Fruit fly (Drosophila melanogaster) whole organism, embryonic: ENCODE data around the gene CG46307.

Experiments
- Blimp-1 ChIP-seq: fragments of 200-800 bp; sonication (Bioruptor generic); optimal IDR thresholded peaks from 3 replicates; lab custom pipeline; 2018; ENCODE audit warnings: missing biosample characterization, missing genetic modification characterization, mild to moderate bottlenecking, moderate library complexity, missing genetic modification reagents
- CG10543 ChIP-seq: fragments of 200-800 bp; sonication (Bioruptor generic); optimal IDR thresholded peaks from 3 replicates; lab custom pipeline; 2017; ENCODE audit warnings: missing biosample characterization, mild to moderate bottlenecking, missing genetic modification characterization, moderate library complexity
- CG10565 ChIP-seq: fragments of 200-800 bp; sonication (Bioruptor generic); optimal IDR thresholded peaks from 3 replicates; lab custom pipeline; 2016; ENCODE audit warnings: missing biosample characterization, mild to moderate bottlenecking, missing genetic modification characterization
- CG11398 ChIP-seq: fragments of 200-800 bp; sonication (Bioruptor generic); optimal IDR thresholded peaks from 2 replicates; lab custom pipeline; 2016; ENCODE audit warnings: missing biosample characterization, missing genetic modification characterization
- CG1233 ChIP-seq: fragments of 200-800 bp; sonication (Bioruptor generic); optimal IDR thresholded peaks from 4 replicates; lab custom pipeline; 2018; ENCODE audit warnings: missing biosample characterization, mild to moderate bottlenecking, missing genetic modification characterization
- CG14860 ChIP-seq: fragments of 200-800 bp; sonication (Bioruptor generic); IDR thresholded peaks from 3 replicates; pipeline ENCODE4 v1.3.6; 2022; ENCODE audit warnings: missing biosample characterization, missing genetic modification characterization; ENCODE audit not compliant: partially characterized antibody
- CG1529 ChIP-seq: fragments of 200-800 bp; sonication (Bioruptor generic); optimal IDR thresholded peaks from 3 replicates; lab custom pipeline; 2018; ENCODE audit warnings: missing biosample characterization, missing genetic modification characterization
- CG15514 ChIP-seq: fragments of 200-800 bp; sonication (Bioruptor generic); optimal IDR thresholded peaks from 3 replicates; lab custom pipeline; 2017; ENCODE audit warnings: missing biosample characterization, missing genetic modification characterization, mild to moderate bottlenecking, moderate library complexity, missing genetic modification reagents
- CG17802 ChIP-seq: fragments of 200-800 bp; sonication (Bioruptor generic); optimal IDR thresholded peaks from 2 replicates; lab custom pipeline; 2018; ENCODE audit warnings: missing biosample characterization, mild to moderate bottlenecking, missing genetic modification characterization, moderate library complexity
- CG17912 ChIP-seq: fragments of 200-800 bp; sonication (Bioruptor generic); optimal IDR thresholded peaks from 2 replicates; lab custom pipeline; 2018; ENCODE audit warnings: missing biosample characterization, mild to moderate bottlenecking, missing genetic modification characterization
- CG2116 ChIP-seq: fragments of 200-800 bp; sonication (Bioruptor generic); optimal IDR thresholded peaks from 3 replicates; lab custom pipeline; 2018; ENCODE audit warnings: missing biosample characterization, mild to moderate bottlenecking, missing genetic modification characterization
- CG30431 ChIP-seq: fragments of 200-800 bp; sonication (Bioruptor generic); optimal IDR thresholded peaks from 2 replicates; lab custom pipeline; 2017; ENCODE audit warnings: missing biosample characterization, missing genetic modification characterization
- CG31224 ChIP-seq: fragments of 200-800 bp; sonication (Bioruptor generic); IDR thresholded peaks from 2 replicates; pipeline ENCODE4 v1.3.6; 2022; ENCODE audit warnings: missing biosample characterization, missing genetic modification characterization
- CG3163 ChIP-seq: fragments of 200-800 bp; sonication (Bioruptor generic); optimal IDR thresholded peaks from 3 replicates; lab custom pipeline; 2016; ENCODE audit warnings: missing biosample characterization, missing genetic modification characterization
- CG32532 ChIP-seq: fragments of 200-800 bp; sonication (Bioruptor generic); IDR thresholded peaks from 2 replicates; pipeline ENCODE4 v1.3.6; 2022; ENCODE audit warnings: missing biosample characterization, missing genetic modification characterization
- CG34224 ChIP-seq: fragments of 200-800 bp; sonication (Bioruptor generic); IDR thresholded peaks from 3 replicates; pipeline ENCODE4 v1.3.6; 2022; ENCODE audit warnings: missing biosample characterization, missing genetic modification characterization; ENCODE audit not compliant: partially characterized antibody
- CG6254 ChIP-seq: fragments of 200-800 bp; sonication (Bioruptor generic); optimal IDR thresholded peaks from 3 replicates; lab custom pipeline; 2017; ENCODE audit warnings: mild to moderate bottlenecking, missing biosample characterization, missing genetic modification reagents, missing genetic modification characterization
- CG9932 ChIP-seq: fragments of 200-800 bp; sonication (Bioruptor generic); IDR thresholded peaks from 2 replicates; pipeline ENCODE4 v1.3.6; 2022; ENCODE audit warnings: missing biosample characterization, missing genetic modification characterization
- Deaf1 ChIP-seq: fragments of 200-800 bp; optimal IDR thresholded peaks from 3 replicates; lab custom pipeline; 2019; ENCODE audit warnings: missing biosample characterization, mild to moderate bottlenecking, missing genetic modification characterization, moderate library complexity
- Drgx ChIP-seq: fragments of 200-800 bp; sonication (Bioruptor generic); IDR thresholded peaks from 2 replicates; pipeline ENCODE4 v1.3.6; 2022; ENCODE audit warnings: missing biosample characterization, missing genetic modification characterization
- ERR ChIP-seq: fragments of 200-800 bp; sonication (Bioruptor generic); optimal IDR thresholded peaks from 2 replicates; lab custom pipeline; 2016; ENCODE audit warnings: missing biosample characterization, missing genetic modification characterization
- Fer2 ChIP-seq: fragments of 200-800 bp; sonication (Bioruptor generic); optimal IDR thresholded peaks from 2 replicates; lab custom pipeline; 2018; ENCODE audit warnings: missing biosample characterization, mild to moderate bottlenecking, missing genetic modification characterization, moderate library complexity
- Lhr ChIP-seq: fragments of 200-800 bp; sonication (Bioruptor generic); optimal IDR thresholded peaks from 3 replicates; lab custom pipeline; 2017; ENCODE audit warnings: mild to moderate bottlenecking, missing biosample characterization, missing genetic modification reagents, missing genetic modification characterization
- MBD-R2 ChIP-seq: fragments of 200-800 bp; sonication (Bioruptor generic); IDR thresholded peaks from 2 replicates; pipeline ENCODE4 v1.3.6; 2022; ENCODE audit warnings: missing biosample characterization, missing genetic modification characterization
- Med ChIP-seq: fragments of 200-800 bp; sonication (Bioruptor generic); peaks from one replicate; lab custom pipeline; 2016; ENCODE audit warnings: missing biosample characterization, missing genetic modification characterization, mild to moderate bottlenecking, inconsistent platforms, moderate library complexity
- Sox100B ChIP-seq: fragments of 200-800 bp; sonication (Bioruptor generic); optimal IDR thresholded peaks from 3 replicates; lab custom pipeline; 2018; ENCODE audit warnings: missing biosample characterization, mild to moderate bottlenecking, missing genetic modification characterization
- ap ChIP-seq: fragments of 200-800 bp; sonication (Bioruptor generic); IDR thresholded peaks from 2 replicates; pipeline ENCODE4 v1.3.6; 2022; ENCODE audit warnings: missing biosample characterization, missing genetic modification characterization
- btn ChIP-seq: fragments of 200-800 bp; sonication (Bioruptor generic); optimal IDR thresholded peaks from 2 replicates; lab custom pipeline; 2016; ENCODE audit warnings: missing biosample characterization, missing genetic modification characterization
- chm ChIP-seq: fragments of 200-800 bp; sonication (Bioruptor generic); IDR thresholded peaks from 2 replicates; pipeline ENCODE4 v1.3.6; 2022; ENCODE audit warnings: missing biosample characterization, missing genetic modification characterization
- corto ChIP-seq: fragments of 200-800 bp; sonication (Bioruptor generic); optimal IDR thresholded peaks from 2 replicates; lab custom pipeline; 2016; ENCODE audit warnings: missing biosample characterization, mild to moderate bottlenecking, missing genetic modification characterization, moderate library complexity
- croc ChIP-seq: fragments of 200-800 bp; sonication (Bioruptor generic); conservative IDR thresholded peaks from 3 replicates; pipeline ENCODE4 v1.3.6; 2022; ENCODE audit warnings: missing biosample characterization, missing genetic modification characterization
- exex ChIP-seq: fragments of 200-800 bp; sonication (Bioruptor generic); optimal IDR thresholded peaks from 4 replicates; lab custom pipeline; 2018; ENCODE audit warnings: missing biosample characterization, mild to moderate bottlenecking, missing genetic modification characterization, moderate library complexity
- fd64A ChIP-seq: fragments of 200-800 bp; sonication (Bioruptor generic); optimal IDR thresholded peaks from 3 replicates; lab custom pipeline; 2018; ENCODE audit warnings: missing biosample characterization, mild to moderate bottlenecking, missing genetic modification characterization
- fd96Cb ChIP-seq: fragments of 200-800 bp; sonication (Bioruptor generic); optimal IDR thresholded peaks from 2 replicates; lab custom pipeline; 2018; ENCODE audit warnings: missing biosample characterization, mild to moderate bottlenecking, missing genetic modification characterization, moderate library complexity
- gsb-n ChIP-seq: fragments of 200-800 bp; sonication (Bioruptor generic); optimal IDR thresholded peaks from 3 replicates; lab custom pipeline; 2018; ENCODE audit warnings: missing biosample characterization, mild to moderate bottlenecking, missing genetic modification characterization
- hb ChIP-seq: fragments of 200-800 bp; sonication (Bioruptor generic); IDR thresholded peaks from 3 replicates; pipeline ENCODE4 v1.3.6; 2022; ENCODE audit warnings: missing biosample characterization, missing genetic modification characterization; ENCODE audit not compliant: partially characterized antibody
- jumu ChIP-seq: fragments of 200-800 bp; sonication (Bioruptor generic); optimal IDR thresholded peaks from 3 replicates; lab custom pipeline; 2016; ENCODE audit warnings: missing biosample characterization, missing genetic modification characterization
- lilli ChIP-seq: fragments of 200-800 bp; sonication (Bioruptor generic); optimal IDR thresholded peaks from 3 replicates; lab custom pipeline; 2016; ENCODE audit warnings: missing biosample characterization, missing genetic modification characterization
- lov ChIP-seq, 2 experiments: fragments of 200-800 bp in 1 of 2; fragments of >200 bp in 1 of 2; sonication (Bioruptor generic) in 1 of 2; IDR thresholded peaks in 1 of 2; optimal IDR thresholded peaks in 1 of 2; 2 replicates in 1 of 2; 3 replicates in 1 of 2; pipeline versions ENCODE4 v1.3.6 to Lab custom; 2017 to 2022; ENCODE audit warnings: missing biosample characterization in 1 of 2, missing genetic modification characterization in 1 of 2
- nau ChIP-seq: fragments of 200-800 bp; sonication (Bioruptor generic); optimal IDR thresholded peaks from 3 replicates; lab custom pipeline; 2017; ENCODE audit warnings: missing biosample characterization, mild to moderate bottlenecking, missing genetic modification characterization, missing genetic modification reagents
- ranshi ChIP-seq: fragments of 200-800 bp; sonication (Bioruptor generic); IDR thresholded peaks from 2 replicates; pipeline ENCODE4 v1.3.6; 2022; ENCODE audit warnings: missing biosample characterization, missing genetic modification characterization
- repo ChIP-seq: fragments of 200-800 bp; sonication (Bioruptor generic); optimal IDR thresholded peaks from 2 replicates; lab custom pipeline; 2016; ENCODE audit warnings: missing biosample characterization, missing genetic modification characterization
- sima ChIP-seq: fragments of 200-800 bp; sonication (Bioruptor generic); optimal IDR thresholded peaks from 2 replicates; lab custom pipeline; 2016; ENCODE audit warnings: missing biosample characterization, missing genetic modification characterization
- tgo ChIP-seq: fragments of 200-800 bp; sonication (Bioruptor generic); IDR thresholded peaks from 3 replicates; pipeline ENCODE4 v1.3.6; 2022; ENCODE audit warnings: missing biosample characterization, missing genetic modification characterization
- tio ChIP-seq: fragments of 200-800 bp; sonication (Bioruptor generic); optimal IDR thresholded peaks from 2 replicates; lab custom pipeline; 2017; ENCODE audit warnings: missing biosample characterization, missing genetic modification characterization, inconsistent platforms
- tup ChIP-seq: fragments of 200-800 bp; sonication (Bioruptor generic); optimal IDR thresholded peaks from 2 replicates; lab custom pipeline; 2016; ENCODE audit warnings: missing biosample characterization, mild to moderate bottlenecking, missing genetic modification characterization, moderate library complexity
- vnd ChIP-seq: fragments of 200-800 bp; sonication (Bioruptor generic); IDR thresholded peaks from 3 replicates; pipeline ENCODE4 v1.3.6; 2022; ENCODE audit warnings: missing biosample characterization, missing genetic modification characterization; ENCODE audit not compliant: partially characterized antibody
- wor ChIP-seq: fragments of 200-800 bp; sonication (Bioruptor generic); IDR thresholded peaks from 2 replicates; pipeline ENCODE4 v1.3.6; 2022; ENCODE audit warnings: missing biosample characterization, missing genetic modification characterization
- zen2 ChIP-seq: fragments of 200-800 bp; sonication (Bioruptor generic); IDR thresholded peaks from 3 replicates; pipeline ENCODE4 v1.3.6; 2022; ENCODE audit warnings: missing biosample characterization, missing genetic modification characterization; ENCODE audit not compliant: partially characterized antibody

CG46307 gene

dm6 chr2L:21096448-21096994 is 7.8 kb upstream of the CG46307 start, which contains the start of gene CG34136 (continued):
- peak; percentile 20 for TF ChIP-seq fd96Cb (tag; lab: Kevin White, UChicago)
- TF ChIP-seq Blimp-1 (GFP tag; lab: Kevin White, UChicago) = no peak
- no peak; the same call in 1 of the 2 replicates for TF ChIP-seq CG32532
- no peak for TF ChIP-seq ranshi (GFP tag; lab: Robert Waterston, UW)
- TF ChIP-seq CG14860 = no peak
- no peak for TF ChIP-seq corto (GFP tag; lab: Kevin White, UChicago)
- TF ChIP-seq hb (GFP tag; lab: Robert Waterston, UW) = no peak
- TF ChIP-seq tgo (GFP tag; lab: Robert Waterston, UW) = peak; percentile 39; the same call in 1 of the 3 replicates
- peak; percentile 85 for TF ChIP-seq Med
- no peak for TF ChIP-seq CG11398 (GFP tag; lab: Kevin White, UChicago)
- TF ChIP-seq chm (GFP tag; lab: Robert Waterston, UW) = no peak
- no peak for TF ChIP-seq ap (GFP tag; lab: Robert Waterston, UW)
- no peak for TF ChIP-seq gsb-n (tag; lab: Kevin White, UChicago)
- TF ChIP-seq tup (GFP tag; lab: Kevin White, UChicago) = no peak
- no peak for TF ChIP-seq Fer2 (tag; lab: Kevin White, UChicago)
- peak; percentile 52 for TF ChIP-seq Sox100B (GFP tag; lab: Kevin White, UChicago)
- TF ChIP-seq wor (GFP tag; lab: Robert Waterston, UW) = no peak
- no peak for TF ChIP-seq CG17912
- no peak for TF ChIP-seq CG9932 (GFP tag; lab: Robert Waterston, UW)
- TF ChIP-seq CG15514 (GFP tag; lab: Kevin White, UChicago) = peak; percentile 41
- no peak for TF ChIP-seq CG17802 (tag; lab: Kevin White, UChicago)
- peak; percentile 21 for TF ChIP-seq CG10543
- TF ChIP-seq croc (GFP tag; lab: Robert Waterston, UW) = no peak
- TF ChIP-seq jumu (GFP tag; lab: Kevin White, UChicago) = no peak
- TF ChIP-seq fd64A (GFP tag; lab: Kevin White, UChicago) = no peak
- TF ChIP-seq CG31224 (GFP tag; lab: Robert Waterston, UW) = no peak
- TF ChIP-seq repo (GFP tag; lab: Kevin White, UChicago) = no peak
- peak; percentile 6 for TF ChIP-seq CG6254 (GFP tag; lab: Kevin White, UChicago)
- TF ChIP-seq CG34224 (GFP tag; lab: Robert Waterston, UW) = 0 out of 3 replicates have a peak, but pooled peaks have one; percentile 9
- TF ChIP-seq zen2 (GFP tag; lab: Robert Waterston, UW) = 0 out of 3 replicates have a peak, but pooled peaks have one; percentile 5
- TF ChIP-seq CG30431 (GFP tag; lab: Kevin White, UChicago) = no peak
- no peak for TF ChIP-seq sima (GFP tag; lab: Kevin White, UChicago)
- no peak for TF ChIP-seq CG10565 (GFP tag; lab: Kevin White, UChicago)
- TF ChIP-seq Drgx (GFP tag; lab: Robert Waterston, UW) = peak; percentile 77
- TF ChIP-seq lilli = no peak
- peak; percentile 77 for TF ChIP-seq CG3163 (GFP tag; lab: Kevin White, UChicago)
- peak; percentile 6; the same call in 1 of the 2 replicates for TF ChIP-seq MBD-R2 (GFP tag; lab: Robert Waterston, UW)
- TF ChIP-seq btn (GFP tag; lab: Kevin White, UChicago) = no peak
- TF ChIP-seq Lhr = no peak
- no peak for TF ChIP-seq vnd (GFP tag; lab: Robert Waterston, UW)
- TF ChIP-seq tio (GFP tag; lab: Kevin White, UChicago) = no peak
- TF ChIP-seq nau (GFP tag; lab: Kevin White, UChicago) = no peak
- no peak for TF ChIP-seq CG1233 (GFP tag; lab: Kevin White, UChicago)
- no peak for TF ChIP-seq CG1529 (GFP tag; lab: Kevin White, UChicago)
- TF ChIP-seq ERR (GFP tag; lab: Kevin White, UChicago) = no peak
- no peak for TF ChIP-seq lov (optimal IDR thresholded peaks at IDR 0.05; lab: Kevin White, UChicago)
- 0 out of 3 replicates have a peak, but pooled peaks have one; percentile 9 for TF ChIP-seq lov (GFP tag; IDR thresholded peaks at IDR 0.05; lab: Robert Waterston, UW)
- no peak for TF ChIP-seq exex (tag; lab: Kevin White, UChicago)
- TF ChIP-seq CG2116 = peak; percentile 8
- TF ChIP-seq Deaf1 (tag; lab: Kevin White, UChicago) = peak; percentile 99
